Worm (Caenorhabditis elegans) whole organism, L2 larva: Measurements from ENCODE around the gene slc-17.5.
A peak's percentile ranks its signal among the peaks of the same experiment; 100 is the strongest.

Experiments used
- C34F6.9 ChIP-seq: fragments of 150-350 bp; optimal IDR thresholded peaks from 2 replicates; lab custom pipeline; 2014; ENCODE audit warnings: missing biosample characterization, missing genetic modification characterization
- F13H6.1 ChIP-seq: sonication (generic microtip); optimal IDR thresholded peaks from 2 replicates; lab custom pipeline; 2016; ENCODE audit warnings: missing genetic modification characterization, missing compliant biosample characterization
- Y55F3AM.14 ChIP-seq: fragments of 200-800 bp; sonication (Bioruptor generic); optimal IDR thresholded peaks from 2 replicates; lab custom pipeline; 2018; ENCODE audit warnings: mild to moderate bottlenecking, missing genetic modification characterization, missing compliant biosample characterization
- alr-1 ChIP-seq: fragments of 150-350 bp; optimal IDR thresholded peaks from 2 replicates; lab custom pipeline; 2014; ENCODE audit warnings: missing biosample characterization, missing genetic modification characterization
- ama-1 ChIP-seq: fragments of 150-350 bp; optimal IDR thresholded peaks from 2 replicates; lab custom pipeline; 2018; ENCODE audit warnings: inconsistent platforms
- ceh-82 ChIP-seq: fragments of 150-350 bp; optimal IDR thresholded peaks from 2 replicates; lab custom pipeline; 2014; ENCODE audit warnings: missing biosample characterization, missing genetic modification characterization
- crh-2 ChIP-seq: sonication (generic microtip); optimal IDR thresholded peaks from 2 replicates; lab custom pipeline; 2017; ENCODE audit warnings: missing biosample characterization, missing genetic modification characterization
- egl-27 ChIP-seq: sonication (generic microtip); optimal IDR thresholded peaks from 3 replicates; lab custom pipeline; 2017; ENCODE audit warnings: missing biosample characterization, missing genetic modification reagents, missing genetic modification characterization
- elt-1 ChIP-seq: fragments of 150-350 bp; optimal IDR thresholded peaks from 2 replicates; lab custom pipeline; 2014; ENCODE audit warnings: missing biosample characterization, missing genetic modification characterization
- fos-1 ChIP-seq: fragments of 150-350 bp; optimal IDR thresholded peaks from 2 replicates; lab custom pipeline; 2014; ENCODE audit warnings: missing biosample characterization, missing genetic modification characterization
- gmeb-1 ChIP-seq: fragments of 150-350 bp; optimal IDR thresholded peaks from 2 replicates; lab custom pipeline; 2014; ENCODE audit warnings: missing biosample characterization, missing genetic modification characterization
- lin-13 ChIP-seq: fragments of 150-350 bp; optimal IDR thresholded peaks from 2 replicates; lab custom pipeline; 2014; ENCODE audit warnings: missing biosample characterization, missing genetic modification reagents, missing genetic modification characterization
- mbf-1 ChIP-seq: sonication (generic microtip); optimal IDR thresholded peaks from 2 replicates; lab custom pipeline; 2017; ENCODE audit warnings: missing biosample characterization, missing genetic modification characterization
- nhr-10 ChIP-seq: sonication (generic microtip); optimal IDR thresholded peaks from 2 replicates; lab custom pipeline; 2017; ENCODE audit warnings: missing biosample characterization, missing genetic modification characterization
- nhr-11 ChIP-seq: fragments of 150-350 bp; optimal IDR thresholded peaks from 2 replicates; lab custom pipeline; 2014; ENCODE audit warnings: missing biosample characterization, missing genetic modification characterization
- nhr-12 ChIP-seq: fragments of 150-350 bp; optimal IDR thresholded peaks from 2 replicates; lab custom pipeline; 2014; ENCODE audit warnings: missing biosample characterization, missing genetic modification characterization
- nhr-129 ChIP-seq: fragments of 150-350 bp; optimal IDR thresholded peaks from 2 replicates; lab custom pipeline; 2014; ENCODE audit warnings: missing biosample characterization, missing genetic modification characterization
- nhr-21 ChIP-seq: fragments of 150-350 bp; optimal IDR thresholded peaks from 2 replicates; lab custom pipeline; 2014; ENCODE audit warnings: missing biosample characterization, missing genetic modification characterization
- nhr-23 ChIP-seq: fragments of 150-350 bp; optimal IDR thresholded peaks from 2 replicates; lab custom pipeline; 2014; ENCODE audit warnings: missing biosample characterization, missing genetic modification reagents, missing genetic modification characterization
- nhr-237 ChIP-seq: fragments of 150-350 bp; optimal IDR thresholded peaks from 2 replicates; lab custom pipeline; 2014; ENCODE audit warnings: missing biosample characterization, missing genetic modification characterization
- nhr-25 ChIP-seq: fragments of 150-350 bp; sonication (generic microtip); optimal IDR thresholded peaks from 3 replicates; lab custom pipeline; 2014; ENCODE audit warnings: missing biosample characterization, missing genetic modification characterization
- nhr-77 ChIP-seq: fragments of 150-350 bp; optimal IDR thresholded peaks from 2 replicates; lab custom pipeline; 2014; ENCODE audit warnings: missing biosample characterization, missing genetic modification characterization
- peb-1 ChIP-seq: fragments of 150-350 bp; optimal IDR thresholded peaks from 2 replicates; lab custom pipeline; 2014; ENCODE audit warnings: missing biosample characterization, missing genetic modification characterization
- sem-4 ChIP-seq: fragments of 150-350 bp; optimal IDR thresholded peaks from 2 replicates; lab custom pipeline; 2014; ENCODE audit warnings: missing biosample characterization, missing genetic modification reagents, missing genetic modification characterization
- skn-1 ChIP-seq: sonication (generic microtip); optimal IDR thresholded peaks from 2 replicates; lab custom pipeline; 2017; ENCODE audit warnings: missing biosample characterization, missing genetic modification characterization
- sma-9 ChIP-seq, 2 experiments: fragments of 150-350 bp in 1 of 2; sonication (generic microtip) in 1 of 2; optimal IDR thresholded peaks; 2 replicates each; lab custom pipeline; 2014 to 2016; ENCODE audit warnings: missing genetic modification characterization in 2 of 2, mild to moderate bottlenecking in 1 of 2, missing biosample characterization in 1 of 2, missing compliant biosample characterization in 1 of 2, missing genetic modification reagents in 1 of 2, moderate library complexity in 1 of 2
- unc-39 ChIP-seq: fragments of 150-350 bp; optimal IDR thresholded peaks from 2 replicates; lab custom pipeline; 2014; ENCODE audit warnings: missing biosample characterization, missing genetic modification characterization
- zag-1 ChIP-seq: fragments of 150-350 bp; optimal IDR thresholded peaks from 2 replicates; lab custom pipeline; 2014; ENCODE audit warnings: missing biosample characterization, missing genetic modification characterization
- ztf-11 ChIP-seq: sonication (generic microtip); optimal IDR thresholded peaks from 2 replicates; lab custom pipeline; 2017; ENCODE audit warnings: missing biosample characterization, missing genetic modification characterization

Gene slc-17.5

ce11 chrV:8318135-8318534 lies 33.4 kb upstream of the slc-17.5 start, which contains the start of gene clec-219:
Gene clec-219, plus strand, starts transcription at chrV:8318435.
- TF ChIP-seq lin-13 (GFP tag; lab: Kevin White, UChicago) (no peak), nhr-10 (tag; lab: Kevin White, UChicago) (no peak)

- no peak for TF ChIP-seq nhr-77 (tag; lab: Kevin White, UChicago)
- no peak for TF ChIP-seq unc-39 (tag; lab: Kevin White, UChicago)
- no peak for TF ChIP-seq elt-1
- TF ChIP-seq nhr-237 (tag; lab: Kevin White, UChicago) = no peak
- no peak for TF ChIP-seq nhr-21 (tag; lab: Kevin White, UChicago)
- TF ChIP-seq F13H6.1 (tag; lab: Kevin White, UChicago) = no peak
- no peak for TF ChIP-seq nhr-25 (tag; lab: Kevin White, UChicago)
- no peak for TF ChIP-seq nhr-11
- TF ChIP-seq sem-4 (tag; lab: Kevin White, UChicago) = no peak
- no peak for TF ChIP-seq gmeb-1 (tag; lab: Kevin White, UChicago)
- TF ChIP-seq nhr-23 (tag; lab: Kevin White, UChicago) = no peak
- no peak for TF ChIP-seq nhr-129 (tag; lab: Kevin White, UChicago)
- no peak for TF ChIP-seq fos-1
- TF ChIP-seq alr-1 (tag; lab: Kevin White, UChicago) = no peak
- no peak for TF ChIP-seq egl-27 (tag; lab: Kevin White, UChicago)
- no peak for TF ChIP-seq Y55F3AM.14 (GFP tag; lab: Kevin White, UChicago)
- no peak for TF ChIP-seq skn-1 (tag; lab: Kevin White, UChicago)
- no peak for TF ChIP-seq ceh-82
- TF ChIP-seq sma-9 (GFP tag; optimal IDR thresholded peaks at IDR 0.05; lab: Kevin White, UChicago) = no peak
- TF ChIP-seq sma-9 (tag; optimal IDR thresholded peaks at IDR 0.05; lab: Kevin White, UChicago) = no peak
- TF ChIP-seq, all 48 proteins: peak for 0
Observed at ce11 chrV:8311210-8311609, 26.5 kb upstream of the slc-17.5 start, which contains the start of gene W02D7.12. Gene W02D7.12, plus strand, starts transcription at chrV:8311510.

ce11 chrV:8307681-8308080 lies 23.0 kb upstream of the slc-17.5 start, which contains the start of gene clec-218:
Gene clec-218, plus strand, starts transcription at chrV:8307942.
- TF ChIP-seq sma-9 (GFP tag; optimal IDR thresholded peaks at IDR 0.05; lab: Kevin White, UChicago) = peak; percentile 68
- no peak for TF ChIP-seq sma-9 (tag; optimal IDR thresholded peaks at IDR 0.05; lab: Kevin White, UChicago)
- TF ChIP-seq fos-1 = peak; percentile 19
- no peak for TF ChIP-seq nhr-11
- TF ChIP-seq, all 48 proteins: peak for 2

- TF ChIP-seq crh-2 (tag; lab: Kevin White, UChicago) (peak; percentile 37), ama-1 (lab: Kevin White, UChicago) (no peak), fos-1 (peak; percentile 60)
- TF ChIP-seq, all 48 proteins: peak for 2
Observed at ce11 chrV:8307013-8307412, 22.3 kb upstream of the slc-17.5 start.

ce11 chrV:8306366-8306765 lies 21.7 kb upstream of the slc-17.5 start, which contains the start of gene W02D7.8:
Gene W02D7.8, minus strand, starts transcription at chrV:8306466.
- TF ChIP-seq nhr-23 (tag; lab: Kevin White, UChicago) (no peak), lin-13 (GFP tag; lab: Kevin White, UChicago) (no peak), egl-27 (tag; lab: Kevin White, UChicago) (no peak), gmeb-1 (tag; lab: Kevin White, UChicago) (no peak), nhr-10 (tag; lab: Kevin White, UChicago) (no peak), nhr-12 (tag; lab: Kevin White, UChicago) (no peak)

ce11 chrV:8305940-8306339 lies 21.2 kb upstream of the slc-17.5 start:
- TF ChIP-seq nhr-77 (tag; lab: Kevin White, UChicago) = no peak
- no peak for TF ChIP-seq C34F6.9 (tag; lab: Kevin White, UChicago)
- no peak for TF ChIP-seq zag-1 (tag; lab: Kevin White, UChicago)
- TF ChIP-seq crh-2 (tag; lab: Kevin White, UChicago) = peak; percentile 16
- TF ChIP-seq sem-4 (tag; lab: Kevin White, UChicago) = no peak
- peak; percentile 27 for TF ChIP-seq gmeb-1 (tag; lab: Kevin White, UChicago)
- no peak for TF ChIP-seq mbf-1 (tag; lab: Kevin White, UChicago)
- TF ChIP-seq peb-1 (tag; lab: Kevin White, UChicago) = no peak
- TF ChIP-seq ztf-11 (tag; lab: Kevin White, UChicago) = no peak
- TF ChIP-seq nhr-10 (tag; lab: Kevin White, UChicago) = no peak
